Worm (Caenorhabditis elegans): Measurements from ENCODE around the gene seip-1.

The seip-1 gene

ce11 chrV:6053188-6053687, at the start of gene seip-1:
Gene seip-1 (minus strand): TSS chrV:6053238.
- TF ChIP-seq pax-3 (tag; optimal IDR thresholded peaks at IDR 0.05): peak; percentile 25
- TF ChIP-seq lin-15B (tag; optimal IDR thresholded peaks at IDR 0.05): peak; percentile 80
- no peak for TF ChIP-seq vab-15 (tag; optimal IDR thresholded peaks at IDR 0.05)
- TF ChIP-seq dsc-1 (tag; optimal IDR thresholded peaks at IDR 0.05): peak; percentile 51
- peak in 1 of 2 experiments; percentile 56 for TF ChIP-seq ztf-11 (tag; optimal IDR thresholded peaks at IDR 0.05)
- TF ChIP-seq nhr-237 (tag; optimal IDR thresholded peaks at IDR 0.05): peak; percentile 72
- TF ChIP-seq nhr-76 (tag; optimal IDR thresholded peaks at IDR 0.05): no peak
- peak; percentile 56 for TF ChIP-seq elt-2 (tag; optimal IDR thresholded peaks at IDR 0.05)
- peak; percentile 43 for TF ChIP-seq ama-1 (optimal IDR thresholded peaks at IDR 0.05)
- TF ChIP-seq egl-27 (tag; optimal IDR thresholded peaks at IDR 0.05): no peak
- peak; percentile 71 for TF ChIP-seq snpc-4 (tag; optimal IDR thresholded peaks at IDR 0.05)
- peak; percentile 64 for TF ChIP-seq nhr-90 (tag; optimal IDR thresholded peaks at IDR 0.05; ENCODE audit: poor library complexity)
- peak; percentile 81 for TF ChIP-seq rnt-1 (tag; optimal IDR thresholded peaks at IDR 0.05)
- no peak for TF ChIP-seq unc-98 (GFP tag; IDR thresholded peaks at IDR 0.05)
- TF ChIP-seq ceh-63 (GFP tag; optimal IDR thresholded peaks at IDR 0.05): no peak
- peak; percentile 75 for TF ChIP-seq tbx-2 (tag; optimal IDR thresholded peaks at IDR 0.05)
- TF ChIP-seq tlp-1 (tag; optimal IDR thresholded peaks at IDR 0.05): no peak
- peak in 1 of 2 experiments; percentile 82 for TF ChIP-seq mdl-1 (tag; optimal IDR thresholded peaks at IDR 0.05)
- TF ChIP-seq pag-3 (tag; optimal IDR thresholded peaks at IDR 0.05; ENCODE audit: borderline replicate concordance, insufficient read depth): no peak
- TF ChIP-seq lin-13 (GFP tag; optimal IDR thresholded peaks at IDR 0.05): peak; percentile 72
- no peak for TF ChIP-seq unc-30 (tag; optimal IDR thresholded peaks at IDR 0.05)
- no peak for TF ChIP-seq hlh-17 (GFP tag; optimal IDR thresholded peaks at IDR 0.05; ENCODE audit: borderline replicate concordance)
- peak; percentile 70 for TF ChIP-seq irx-1 (tag; optimal IDR thresholded peaks at IDR 0.05)
- TF ChIP-seq lsy-2 (tag; optimal IDR thresholded peaks at IDR 0.05): peak; percentile 76 to 91
- peak; percentile 65 for TF ChIP-seq fkh-10 (GFP tag; optimal IDR thresholded peaks at IDR 0.05)
- TF ChIP-seq sup-37 (GFP tag; optimal IDR thresholded peaks at IDR 0.05): no peak
- TF ChIP-seq skn-1 (tag; optimal IDR thresholded peaks at IDR 0.05): peak; percentile 89
- peak; percentile 67 for TF ChIP-seq jun-1 (tag; optimal IDR thresholded peaks at IDR 0.05)
- TF ChIP-seq nhr-77 (tag; optimal IDR thresholded peaks at IDR 0.05): peak; percentile 78
- TF ChIP-seq ces-1 (GFP tag; optimal IDR thresholded peaks at IDR 0.05): no peak
- TF ChIP-seq F16B12.6 (tag; optimal IDR thresholded peaks at IDR 0.05): peak; percentile 66
- no peak for TF ChIP-seq efl-3 (GFP tag; optimal IDR thresholded peaks at IDR 0.05)
- no peak for TF ChIP-seq unc-62 (GFP tag; optimal IDR thresholded peaks at IDR 0.05)
- peak in 2 of 6 experiments; percentile 56 to 58 for TF ChIP-seq elt-3 (tag; optimal IDR thresholded peaks at IDR 0.05)
- peak; percentile 72 for TF ChIP-seq egl-13 (tag; optimal IDR thresholded peaks at IDR 0.05)
- peak; percentile 69 for TF ChIP-seq isw-1 (GFP tag; IDR thresholded peaks at IDR 0.05)
- peak; percentile 90 for TF ChIP-seq xbp-1 (tag; optimal IDR thresholded peaks at IDR 0.05)
- no peak for TF ChIP-seq Y116A8C.19 (tag; optimal IDR thresholded peaks at IDR 0.05; ENCODE audit: borderline replicate concordance)
- TF ChIP-seq unc-130 (tag; optimal IDR thresholded peaks at IDR 0.05): peak; percentile 92
- TF ChIP-seq sox-4 (tag; optimal IDR thresholded peaks at IDR 0.05): no peak
- TF ChIP-seq nhr-47 (tag; optimal IDR thresholded peaks at IDR 0.05): peak; percentile 83
- no peak for TF ChIP-seq nhr-28 (tag; optimal IDR thresholded peaks at IDR 0.05)
- TF ChIP-seq C34B4.2 (tag; optimal IDR thresholded peaks at IDR 0.05): no peak
- TF ChIP-seq mab-9 (GFP tag; IDR thresholded peaks at IDR 0.05): peak; percentile 56
- TF ChIP-seq aha-1 (tag; optimal IDR thresholded peaks at IDR 0.05): no peak
- TF ChIP-seq nhr-85 (tag): peak; percentile 83
- TF ChIP-seq zag-1 (tag; optimal IDR thresholded peaks at IDR 0.05): peak; percentile 68
- TF ChIP-seq sptf-1 (tag; optimal IDR thresholded peaks at IDR 0.05): no peak
- TF ChIP-seq swsn-7 (tag; optimal IDR thresholded peaks at IDR 0.05): peak; percentile 85
- peak; percentile 64 to 87 (median 66) for TF ChIP-seq ceh-82 (tag; optimal IDR thresholded peaks at IDR 0.05)
- peak; percentile 76 for TF ChIP-seq ceh-88 (GFP tag; IDR thresholded peaks at IDR 0.05)
- peak; percentile 64 for TF ChIP-seq ztf-4 (tag; optimal IDR thresholded peaks at IDR 0.05)
- TF ChIP-seq zip-4 (GFP tag; optimal IDR thresholded peaks at IDR 0.05): no peak
